Fruit fly (Drosophila melanogaster): ENCODE results near the gene Nle.

DNA sequence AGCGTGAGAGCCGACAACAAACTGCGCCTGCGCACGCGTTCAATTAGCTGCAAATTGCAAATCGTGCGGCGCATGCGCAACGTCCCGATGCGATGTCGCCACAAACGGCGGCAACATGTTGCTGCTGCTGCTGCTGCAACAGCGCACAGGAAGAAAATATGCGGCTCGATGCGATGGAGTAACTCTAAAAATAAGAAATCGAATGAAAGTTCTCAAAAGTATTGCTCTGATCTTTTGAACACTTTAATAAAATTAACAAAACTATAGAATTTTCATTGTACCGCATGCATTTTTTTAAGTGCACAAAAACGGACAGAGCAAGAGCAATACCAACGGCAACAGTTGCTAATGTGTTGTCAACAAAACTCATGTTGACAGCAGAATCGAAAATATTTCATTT lies 38.2 kb upstream of the Nle start:
- no peak for TF ChIP-seq insv (optimal IDR thresholded peaks at IDR 0.05)
- TF ChIP-seq h (optimal IDR thresholded peaks at IDR 0.05) = no peak
- no peak for TF ChIP-seq Sin3A (optimal IDR thresholded peaks at IDR 0.05)
- TF ChIP-seq psq (optimal IDR thresholded peaks at IDR 0.05) = no peak
- TF ChIP-seq ttk (optimal IDR thresholded peaks at IDR 0.05) = no peak
- TF ChIP-seq Myc (optimal IDR thresholded peaks at IDR 0.05) = no peak

All from Kc167 (cell line).